Fruit fly (Drosophila melanogaster): ENCODE results near the gene CG33647.

DNA sequence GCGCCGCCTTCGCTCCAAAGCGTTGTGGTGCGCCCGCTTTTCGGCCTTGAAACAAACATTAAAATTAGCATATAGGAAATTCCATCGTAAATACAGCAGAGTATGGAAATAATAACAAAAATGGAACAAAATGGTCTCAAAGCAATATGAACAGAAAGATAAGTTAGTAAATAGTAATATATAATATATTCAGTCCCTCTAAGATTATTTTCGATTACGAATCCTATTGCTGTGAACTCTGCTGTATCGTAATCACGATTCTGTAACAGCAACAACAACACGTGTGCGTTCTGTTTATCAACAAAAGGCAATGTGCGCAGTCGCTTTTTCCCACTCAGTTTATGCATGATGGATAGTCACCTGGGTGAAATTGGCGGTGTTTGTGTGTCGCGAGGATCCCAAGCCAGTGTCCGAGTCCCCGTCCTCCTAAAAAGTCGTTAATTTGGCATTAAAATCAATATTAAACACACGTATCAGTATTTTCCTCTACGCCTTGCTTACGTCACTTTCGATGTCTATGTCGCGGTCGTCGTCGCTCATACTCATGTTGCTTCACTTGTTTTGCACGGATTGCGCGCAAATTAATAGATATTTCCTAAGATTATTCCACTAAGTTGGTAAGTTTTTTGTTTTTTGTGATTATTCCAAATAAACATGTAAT, 27.4 kb downstream of the CG33647 start, which contains the start of the genes CG42374 and Mettl5:
- TF ChIP-seq kay (GFP tag; ENCODE audit: borderline replicate concordance) (no peak), cic (GFP tag; optimal IDR thresholded peaks at IDR 0.05) (no peak), CG1620 (GFP tag; optimal IDR thresholded peaks at IDR 0.05) (no peak), CG7101 (tag; optimal IDR thresholded peaks at IDR 0.05) (no peak), CG12768 (GFP tag; optimal IDR thresholded peaks at IDR 0.05) (no peak), CG11617 (GFP tag; optimal IDR thresholded peaks at IDR 0.05) (no peak)

Data from whole organism, adult.